Fruit fly (Drosophila melanogaster) whole organism, embryonic: ENCODE results near the gene Crz.
A peak's percentile ranks its signal among the peaks of the same experiment; 100 is the strongest.

Source experiments
- Abd-B ChIP-seq: fragments of 200-800 bp; sonication (Bioruptor generic); optimal IDR thresholded peaks from 2 replicates; lab custom pipeline; 2018; ENCODE audit warnings: missing biosample characterization, mild to moderate bottlenecking, missing genetic modification characterization, moderate library complexity
- Asciz ChIP-seq: fragments of 200-800 bp; sonication (Bioruptor generic); optimal IDR thresholded peaks from 2 replicates; lab custom pipeline; 2017; ENCODE audit warnings: missing biosample characterization, mild to moderate bottlenecking, missing genetic modification characterization, missing genetic modification reagents
- Bteb2 ChIP-seq: fragments of 200-800 bp; sonication (Bioruptor generic); optimal IDR thresholded peaks from 2 replicates; lab custom pipeline; 2016; ENCODE audit warnings: missing biosample characterization, missing genetic modification characterization
- CG10462 ChIP-seq: fragments of 200-800 bp; sonication (Bioruptor generic); optimal IDR thresholded peaks from 2 replicates; lab custom pipeline; 2016; ENCODE audit warnings: missing biosample characterization, missing genetic modification characterization
- CG11085 ChIP-seq: fragments of 200-800 bp; sonication (Bioruptor generic); IDR thresholded peaks from 2 replicates; pipeline ENCODE4 v1.3.6; 2022; ENCODE audit warnings: missing biosample characterization, missing genetic modification characterization
- CG1233 ChIP-seq: fragments of 200-800 bp; sonication (Bioruptor generic); optimal IDR thresholded peaks from 4 replicates; lab custom pipeline; 2018; ENCODE audit warnings: missing biosample characterization, mild to moderate bottlenecking, missing genetic modification characterization
- CG1529 ChIP-seq: fragments of 200-800 bp; sonication (Bioruptor generic); optimal IDR thresholded peaks from 3 replicates; lab custom pipeline; 2018; ENCODE audit warnings: missing biosample characterization, missing genetic modification characterization
- CG15479 ChIP-seq: fragments of 200-800 bp; sonication (Bioruptor generic); optimal IDR thresholded peaks from 3 replicates; lab custom pipeline; 2019; ENCODE audit warnings: missing biosample characterization, mild to moderate bottlenecking, missing genetic modification characterization, moderate library complexity
- CG15514 ChIP-seq: fragments of 200-800 bp; sonication (Bioruptor generic); optimal IDR thresholded peaks from 3 replicates; lab custom pipeline; 2017; ENCODE audit warnings: missing biosample characterization, missing genetic modification characterization, mild to moderate bottlenecking, moderate library complexity, missing genetic modification reagents
- CG15601 ChIP-seq: fragments of 200-800 bp; sonication (Bioruptor generic); optimal IDR thresholded peaks from 3 replicates; lab custom pipeline; 2019; ENCODE audit warnings: missing biosample characterization, mild to moderate bottlenecking, missing genetic modification characterization, moderate library complexity
- CG17359 ChIP-seq: fragments of 200-800 bp; sonication (Bioruptor generic); optimal IDR thresholded peaks from 3 replicates; lab custom pipeline; 2018; ENCODE audit warnings: missing biosample characterization, mild to moderate bottlenecking, missing genetic modification characterization, moderate library complexity
- CG18599 ChIP-seq: fragments of 200-800 bp; sonication (Bioruptor generic); optimal IDR thresholded peaks from 3 replicates; lab custom pipeline; 2017; ENCODE audit warnings: missing biosample characterization, missing genetic modification characterization, mild to moderate bottlenecking, moderate library complexity, missing genetic modification reagents
- CG2712 ChIP-seq: fragments of 200-800 bp; optimal IDR thresholded peaks from 3 replicates; lab custom pipeline; 2019; ENCODE audit warnings: missing biosample characterization, mild to moderate bottlenecking, missing genetic modification characterization, moderate library complexity
- CG2889 ChIP-seq: fragments of 200-800 bp; sonication (Bioruptor generic); IDR thresholded peaks from 3 replicates; pipeline ENCODE4 v1.3.6; 2022; ENCODE audit warnings: missing biosample characterization, missing genetic modification characterization
- CG43689 ChIP-seq: fragments of 200-800 bp; sonication (Bioruptor generic); IDR thresholded peaks from 2 replicates; pipeline ENCODE4 v1.3.6; 2022; ENCODE audit warnings: missing biosample characterization, missing genetic modification characterization
- CG4404 ChIP-seq: fragments of 200-800 bp; sonication (Bioruptor generic); IDR thresholded peaks from 2 replicates; pipeline ENCODE4 v1.3.6; 2022; ENCODE audit warnings: missing biosample characterization, missing genetic modification characterization
- CG5180 ChIP-seq: fragments of 200-800 bp; sonication (Bioruptor generic); optimal IDR thresholded peaks from 3 replicates; lab custom pipeline; 2017; ENCODE audit warnings: missing biosample characterization, missing genetic modification characterization, mild to moderate bottlenecking, moderate library complexity, missing genetic modification reagents
- CG6791 ChIP-seq: fragments of 200-800 bp; sonication (Bioruptor generic); IDR thresholded peaks from 3 replicates; pipeline ENCODE4 v1.3.6; 2022; ENCODE audit warnings: missing biosample characterization, missing genetic modification characterization; ENCODE audit not compliant: partially characterized antibody
- CG7271 ChIP-seq: fragments of 200-800 bp; sonication (Bioruptor generic); optimal IDR thresholded peaks from 2 replicates; lab custom pipeline; 2018; ENCODE audit warnings: missing biosample characterization, mild to moderate bottlenecking, missing genetic modification characterization, moderate library complexity
- CG7745 ChIP-seq: fragments of 200-800 bp; sonication (Bioruptor generic); optimal IDR thresholded peaks from 2 replicates; lab custom pipeline; 2018; ENCODE audit warnings: missing biosample characterization, mild to moderate bottlenecking, missing genetic modification characterization, moderate library complexity
- Deaf1 ChIP-seq: fragments of 200-800 bp; optimal IDR thresholded peaks from 3 replicates; lab custom pipeline; 2019; ENCODE audit warnings: missing biosample characterization, mild to moderate bottlenecking, missing genetic modification characterization, moderate library complexity
- Dek ChIP-seq: fragments of 200-800 bp; sonication (Bioruptor generic); optimal IDR thresholded peaks from 3 replicates; lab custom pipeline; 2019; ENCODE audit warnings: missing biosample characterization, mild to moderate bottlenecking, missing genetic modification characterization, moderate library complexity
- Gug ChIP-seq: fragments of 200-800 bp; sonication (Bioruptor generic); IDR thresholded peaks from 4 replicates; pipeline ENCODE4 v1.3.6; 2022; ENCODE audit warnings: missing biosample characterization, missing genetic modification characterization
- HLH54F ChIP-seq: fragments of 200-800 bp; sonication (Bioruptor generic); optimal IDR thresholded peaks from 3 replicates; lab custom pipeline; 2016; ENCODE audit warnings: missing biosample characterization, missing genetic modification characterization
- Hr51 ChIP-seq, 2 experiments: fragments of 200-800 bp; sonication (Bioruptor generic); optimal IDR thresholded peaks; 2 replicates in 1 of 2; 3 replicates in 1 of 2; lab custom pipeline; 2016 to 2018; ENCODE audit warnings: missing biosample characterization in 2 of 2, missing genetic modification characterization in 2 of 2, mild to moderate bottlenecking in 1 of 2, moderate library complexity in 1 of 2
- Lpt ChIP-seq: fragments of >200 bp; optimal IDR thresholded peaks from 2 replicates; lab custom pipeline; 2018; ENCODE audit warnings: missing biosample characterization, missing genetic modification characterization
- Med ChIP-seq: fragments of 200-800 bp; sonication (Bioruptor generic); peaks from one replicate; lab custom pipeline; 2016; ENCODE audit warnings: missing biosample characterization, missing genetic modification characterization, mild to moderate bottlenecking, inconsistent platforms, moderate library complexity
- Oli ChIP-seq: fragments of 200-800 bp; sonication (Bioruptor generic); optimal IDR thresholded peaks from 2 replicates; lab custom pipeline; 2018; ENCODE audit warnings: missing biosample characterization, mild to moderate bottlenecking, missing genetic modification characterization, moderate library complexity
- Optix ChIP-seq: fragments of 200-800 bp; sonication (Bioruptor generic); IDR thresholded peaks from 3 replicates; pipeline ENCODE4 v1.3.6; 2022; ENCODE audit warnings: missing biosample characterization, missing genetic modification characterization
- Sox100B ChIP-seq: fragments of 200-800 bp; sonication (Bioruptor generic); optimal IDR thresholded peaks from 3 replicates; lab custom pipeline; 2018; ENCODE audit warnings: missing biosample characterization, mild to moderate bottlenecking, missing genetic modification characterization
- Usf ChIP-seq: fragments of 200-800 bp; sonication (Bioruptor generic); optimal IDR thresholded peaks from 2 replicates; lab custom pipeline; 2017; ENCODE audit warnings: missing genotype, missing biosample characterization, missing genetic modification characterization
- bab2 ChIP-seq: fragments of 200-800 bp; sonication (Bioruptor generic); optimal IDR thresholded peaks from 2 replicates; lab custom pipeline; 2016; ENCODE audit warnings: missing biosample characterization, missing genetic modification characterization
- dmrt99B ChIP-seq: fragments of 200-800 bp; sonication (Bioruptor generic); optimal IDR thresholded peaks from 2 replicates; lab custom pipeline; 2018; ENCODE audit warnings: missing biosample characterization, mild to moderate bottlenecking, missing genetic modification characterization, moderate library complexity
- gt ChIP-seq: fragments of 200-800 bp; sonication (Bioruptor generic); IDR thresholded peaks from 2 replicates; pipeline ENCODE4 v1.3.6; 2022; ENCODE audit warnings: missing biosample characterization, missing genetic modification characterization
- insv ChIP-seq, 2 experiments: fragments of 200-800 bp; sonication (Bioruptor generic); optimal IDR thresholded peaks; 3 replicates each; lab custom pipeline; 2016 to 2018; ENCODE audit warnings: missing biosample characterization in 2 of 2, missing genetic modification characterization in 2 of 2
- lab ChIP-seq: fragments of 200-800 bp; sonication (Bioruptor generic); optimal IDR thresholded peaks from 3 replicates; lab custom pipeline; 2017; ENCODE audit warnings: missing biosample characterization, missing genetic modification characterization, mild to moderate bottlenecking, moderate library complexity, missing genetic modification reagents
- mirr ChIP-seq: fragments of 200-800 bp; sonication (Bioruptor generic); optimal IDR thresholded peaks from 3 replicates; lab custom pipeline; 2018; ENCODE audit warnings: missing biosample characterization, mild to moderate bottlenecking, missing genetic modification characterization
- nmo ChIP-seq: fragments of 200-800 bp; sonication (Bioruptor generic); optimal IDR thresholded peaks from 2 replicates; lab custom pipeline; 2018; ENCODE audit warnings: missing biosample characterization, mild to moderate bottlenecking, missing genetic modification characterization, moderate library complexity
- oc ChIP-seq: fragments of 200-800 bp; sonication (Bioruptor generic); optimal IDR thresholded peaks from 2 replicates; lab custom pipeline; 2018; ENCODE audit warnings: missing biosample characterization, mild to moderate bottlenecking, missing genetic modification characterization, moderate library complexity
- pfk ChIP-seq: fragments of 200-800 bp; sonication (Bioruptor generic); optimal IDR thresholded peaks from 2 replicates; lab custom pipeline; 2018; ENCODE audit warnings: missing biosample characterization, mild to moderate bottlenecking, missing genetic modification characterization, moderate library complexity
- prd ChIP-seq, 3 experiments: fragments of >200 bp in 2 of 3; fragments of 200-800 bp in 1 of 3; sonication (Bioruptor generic) in 1 of 3; optimal IDR thresholded peaks in 2 of 3; IDR thresholded peaks in 1 of 3; 2 replicates in 2 of 3; 3 replicates in 1 of 3; pipeline versions ENCODE4 v1.3.6 to Lab custom; 2017 to 2022; ENCODE audit warnings: missing biosample characterization in 1 of 3, missing genetic modification characterization in 1 of 3
- run ChIP-seq: fragments of 200-800 bp; sonication (Bioruptor generic); optimal IDR thresholded peaks from 3 replicates; lab custom pipeline; 2018; ENCODE audit warnings: missing biosample characterization, mild to moderate bottlenecking, missing genetic modification characterization
- sima ChIP-seq: fragments of 200-800 bp; sonication (Bioruptor generic); optimal IDR thresholded peaks from 2 replicates; lab custom pipeline; 2016; ENCODE audit warnings: missing biosample characterization, missing genetic modification characterization
- slp2 ChIP-seq: fragments of 200-800 bp; sonication (Bioruptor generic); optimal IDR thresholded peaks from 2 replicates; lab custom pipeline; 2016; ENCODE audit warnings: missing biosample characterization, missing genetic modification characterization
- sr ChIP-seq: fragments of 200-800 bp; sonication (Bioruptor generic); IDR thresholded peaks from 3 replicates; pipeline ENCODE4 v1.3.6; 2022; ENCODE audit warnings: missing biosample characterization, missing genetic modification characterization
- stc ChIP-seq: fragments of 200-800 bp; sonication (Bioruptor generic); IDR thresholded peaks from 2 replicates; pipeline ENCODE4 v1.3.6; 2022; ENCODE audit warnings: missing biosample characterization, missing genetic modification characterization
- sug ChIP-seq: fragments of 200-800 bp; optimal IDR thresholded peaks from 2 replicates; lab custom pipeline; 2019; ENCODE audit warnings: missing biosample characterization, mild to moderate bottlenecking, missing genetic modification characterization, moderate library complexity
- tx ChIP-seq: fragments of 200-800 bp; sonication (Bioruptor generic); optimal IDR thresholded peaks from 2 replicates; lab custom pipeline; 2016; ENCODE audit warnings: missing biosample characterization, missing genetic modification characterization

Crz gene

dm6 chr3R:14284422-14284760 lies 30.3 kb upstream of the Crz start (continued):
- TF ChIP-seq run, result no peak
- TF ChIP-seq CG17359 (tag; lab: Kevin White, UChicago), result peak; percentile 49
- peak; percentile 35 for TF ChIP-seq bab2 (GFP tag; lab: Kevin White, UChicago)
- TF ChIP-seq Asciz (GFP tag; lab: Kevin White, UChicago), result peak; percentile 24
- TF ChIP-seq Hr51 (GFP tag; optimal IDR thresholded peaks at IDR 0.05; lab: Kevin White, UChicago), result peak in 1 of 2 experiments; percentile 46
- no peak for TF ChIP-seq Lpt
- peak; percentile 56 for TF ChIP-seq Oli
- TF ChIP-seq CG43689 (GFP tag; lab: Robert Waterston, UW), result no peak
- TF ChIP-seq slp2 (GFP tag; lab: Kevin White, UChicago), result peak; percentile 2
- peak; percentile 75 for TF ChIP-seq Med (GFP tag; lab: Kevin White, UChicago)
- TF ChIP-seq CG15514 (GFP tag; lab: Kevin White, UChicago), result peak; percentile 13
- TF ChIP-seq Sox100B (GFP tag; lab: Kevin White, UChicago), result peak; percentile 51
- TF ChIP-seq CG2712, result peak; percentile 24
- peak; percentile 10 for TF ChIP-seq CG5180 (GFP tag; lab: Kevin White, UChicago)
- TF ChIP-seq CG1233, result peak; percentile 30
- peak; percentile 1 for TF ChIP-seq HLH54F (GFP tag; lab: Kevin White, UChicago)

- TF ChIP-seq CG7271 (tag; lab: Kevin White, UChicago), result no peak
- TF ChIP-seq Dek (tag; lab: Kevin White, UChicago), result no peak
- TF ChIP-seq Optix, result no peak
- no peak for TF ChIP-seq CG11085 (GFP tag; lab: Robert Waterston, UW)
- no peak for TF ChIP-seq tx (GFP tag; lab: Kevin White, UChicago)
- no peak for TF ChIP-seq CG7745 (tag; lab: Kevin White, UChicago)
- TF ChIP-seq Usf (GFP tag; lab: Kevin White, UChicago), result no peak
- no peak for TF ChIP-seq sima (GFP tag; lab: Kevin White, UChicago)
- no peak for TF ChIP-seq oc (tag; lab: Kevin White, UChicago)
- peak; percentile 31 for TF ChIP-seq dmrt99B
- no peak for TF ChIP-seq prd (optimal IDR thresholded peaks at IDR 0.05; lab: Kevin White, UChicago)
- no peak for TF ChIP-seq prd (GFP tag; IDR thresholded peaks at IDR 0.05; lab: Robert Waterston, UW)
- TF ChIP-seq Bteb2 (GFP tag; lab: Kevin White, UChicago), result no peak
- TF ChIP-seq Deaf1 (tag; lab: Kevin White, UChicago), result peak; percentile 29
- TF ChIP-seq mirr (GFP tag; lab: Kevin White, UChicago), result peak; percentile 46
- TF ChIP-seq lab (GFP tag; lab: Kevin White, UChicago), result peak; percentile 42
- TF ChIP-seq CG15479 (GFP tag; lab: Kevin White, UChicago), result no peak
- no peak for TF ChIP-seq stc (GFP tag; lab: Robert Waterston, UW)
- TF ChIP-seq sug (tag; lab: Kevin White, UChicago), result peak; percentile 19
- peak; percentile 20 for TF ChIP-seq nmo (GFP tag; lab: Kevin White, UChicago)
- no peak for TF ChIP-seq pfk (GFP tag; lab: Kevin White, UChicago)
- TF ChIP-seq Abd-B (GFP tag; lab: Kevin White, UChicago), result no peak
- TF ChIP-seq CG10462 (GFP tag; lab: Kevin White, UChicago), result no peak
- no peak for TF ChIP-seq CG15601 (tag; lab: Kevin White, UChicago)
- no peak for TF ChIP-seq CG18599 (GFP tag; lab: Kevin White, UChicago)
- no peak for TF ChIP-seq CG2889
- TF ChIP-seq CG4404, result no peak
- TF ChIP-seq CG6791 (GFP tag; lab: Robert Waterston, UW), result no peak
- TF ChIP-seq gt, result no peak
- TF ChIP-seq insv (GFP tag; optimal IDR thresholded peaks at IDR 0.05; lab: Kevin White, UChicago), result no peak
- peak; percentile 36; the same call in 1 of the 4 replicates for TF ChIP-seq Gug (GFP tag; lab: Robert Waterston, UW)
- no peak for TF ChIP-seq CG1529 (GFP tag; lab: Kevin White, UChicago)
- TF ChIP-seq sr (GFP tag; lab: Robert Waterston, UW), result no peak
These were observed 29.3 kb upstream of the Crz start for dm6 chr3R:14285059-14285953.
